Worm (Caenorhabditis elegans) whole organism, L1 larva: Measurements from ENCODE around the gene snt-1.
A peak's percentile ranks its signal among the peaks of the same experiment; 100 is the strongest.

ENCODE experiments used
- aha-1 ChIP-seq: fragments of 150-350 bp; optimal IDR thresholded peaks from 2 replicates; lab custom pipeline; 2014; ENCODE audit warnings: missing biosample characterization, missing genetic modification characterization
- aly-2 ChIP-seq: fragments of 150-350 bp; optimal IDR thresholded peaks from 2 replicates; lab custom pipeline; 2014; ENCODE audit warnings: missing biosample characterization, missing genetic modification characterization
- blmp-1 ChIP-seq: fragments of 150-350 bp; optimal IDR thresholded peaks from 2 replicates; lab custom pipeline; 2014; ENCODE audit warnings: missing biosample characterization, missing genetic modification characterization
- ceh-90 ChIP-seq: sonication (generic microtip); optimal IDR thresholded peaks from 2 replicates; lab custom pipeline; 2016; ENCODE audit warnings: missing genetic modification characterization, missing compliant biosample characterization
- egl-13 ChIP-seq: sonication (generic microtip); optimal IDR thresholded peaks from 2 replicates; lab custom pipeline; 2016; ENCODE audit warnings: missing genotype, missing genetic modification reagents, missing genetic modification characterization, missing compliant biosample characterization
- elt-2 ChIP-seq: sonication (generic microtip); optimal IDR thresholded peaks from 2 replicates; lab custom pipeline; 2016; ENCODE audit warnings: missing genetic modification characterization, mild to moderate bottlenecking, inconsistent platforms, missing compliant biosample characterization, missing genetic modification reagents
- fkh-10 ChIP-seq: sonication (generic microtip); optimal IDR thresholded peaks from 2 replicates; lab custom pipeline; 2017; ENCODE audit warnings: missing biosample characterization, missing genetic modification reagents, missing genetic modification characterization
- lin-39 ChIP-seq: fragments of 150-350 bp; optimal IDR thresholded peaks from 2 replicates; lab custom pipeline; 2014; ENCODE audit warnings: missing biosample characterization, missing genetic modification reagents, missing genetic modification characterization
- lir-3 ChIP-seq: sonication (generic microtip); optimal IDR thresholded peaks from 2 replicates; lab custom pipeline; 2016; ENCODE audit warnings: mild to moderate bottlenecking, missing genetic modification characterization, moderate library complexity, missing compliant biosample characterization; ENCODE audit not compliant: poor library complexity
- lsy-2 ChIP-seq, 2 experiments: fragments of 150-350 bp; optimal IDR thresholded peaks; 2 replicates each; lab custom pipeline; 2014; ENCODE audit warnings: missing biosample characterization in 2 of 2, missing genetic modification characterization in 2 of 2
- nhr-47 ChIP-seq: sonication (generic microtip); optimal IDR thresholded peaks from 2 replicates; lab custom pipeline; 2016; ENCODE audit warnings: mild to moderate bottlenecking, missing genetic modification characterization, moderate library complexity, missing compliant biosample characterization
- nhr-77 ChIP-seq: fragments of 150-350 bp; optimal IDR thresholded peaks from 2 replicates; lab custom pipeline; 2014; ENCODE audit warnings: missing biosample characterization, missing genetic modification characterization
- snpc-4 ChIP-seq: fragments of 150-350 bp; optimal IDR thresholded peaks from 2 replicates; lab custom pipeline; 2014; ENCODE audit warnings: missing biosample characterization, missing genetic modification characterization
- sptf-1 ChIP-seq: fragments of 150-350 bp; optimal IDR thresholded peaks from 2 replicates; lab custom pipeline; 2014; ENCODE audit warnings: missing biosample characterization, missing genetic modification characterization

ce11 chrII:6791891-6792290 lies 18.9 kb upstream of the snt-1 start, which contains the start of gene T13C2.2:
- TF ChIP-seq sptf-1 (tag; lab: Kevin White, UChicago): no peak
- TF ChIP-seq ceh-90 (tag; lab: Kevin White, UChicago): no peak
- no peak for TF ChIP-seq nhr-47 (tag; lab: Kevin White, UChicago)
- TF ChIP-seq snpc-4 (tag; lab: Kevin White, UChicago): no peak
- no peak for TF ChIP-seq lir-3
- no peak for TF ChIP-seq lsy-2 (tag; optimal IDR thresholded peaks at IDR 0.05; lab: Kevin White, UChicago)
- TF ChIP-seq fkh-10 (GFP tag; lab: Kevin White, UChicago): no peak
- TF ChIP-seq egl-13: no peak
- TF ChIP-seq blmp-1: peak; percentile 52
- no peak for TF ChIP-seq elt-2 (tag; lab: Kevin White, UChicago)
- TF ChIP-seq lin-39 (tag; lab: Kevin White, UChicago): no peak
- TF ChIP-seq aha-1 (tag; lab: Kevin White, UChicago): no peak
- TF ChIP-seq nhr-77: no peak
- TF ChIP-seq aly-2 (tag; lab: Kevin White, UChicago): no peak
